Worm (Caenorhabditis elegans) whole organism, L2 larva: Measurements from ENCODE around the gene srx-68.

Experiments
- ZK546.5 ChIP-seq: sonication (generic microtip); optimal IDR thresholded peaks from 2 replicates; lab custom pipeline; 2017; ENCODE audit warnings: missing biosample characterization, missing genetic modification characterization
- ama-1 ChIP-seq: fragments of 150-350 bp; optimal IDR thresholded peaks from 2 replicates; lab custom pipeline; 2018; ENCODE audit warnings: inconsistent platforms
- elt-3 ChIP-seq: sonication (generic microtip); optimal IDR thresholded peaks from 2 replicates; lab custom pipeline; 2017; ENCODE audit warnings: missing biosample characterization, missing genetic modification characterization
- lin-39 ChIP-seq: fragments of 150-350 bp; optimal IDR thresholded peaks from 2 replicates; lab custom pipeline; 2014; ENCODE audit warnings: missing biosample characterization, missing genetic modification reagents, missing genetic modification characterization
- lsy-2 ChIP-seq, 2 experiments: fragments of 150-350 bp in 1 of 2; sonication (generic microtip) in 1 of 2; optimal IDR thresholded peaks; 2 replicates each; lab custom pipeline; 2014 to 2017; ENCODE audit warnings: missing biosample characterization in 2 of 2, missing genetic modification characterization in 2 of 2
- mdl-1 ChIP-seq, 2 experiments: fragments of 150-350 bp in 1 of 2; sonication (generic microtip) in 1 of 2; optimal IDR thresholded peaks; 2 replicates each; lab custom pipeline; 2017; ENCODE audit warnings: missing biosample characterization in 2 of 2, missing genetic modification characterization in 2 of 2
- nhr-25 ChIP-seq: fragments of 150-350 bp; sonication (generic microtip); optimal IDR thresholded peaks from 3 replicates; lab custom pipeline; 2014; ENCODE audit warnings: missing biosample characterization, missing genetic modification characterization
- nhr-77 ChIP-seq: fragments of 150-350 bp; optimal IDR thresholded peaks from 2 replicates; lab custom pipeline; 2014; ENCODE audit warnings: missing biosample characterization, missing genetic modification characterization
- skn-1 ChIP-seq: sonication (generic microtip); optimal IDR thresholded peaks from 2 replicates; lab custom pipeline; 2017; ENCODE audit warnings: missing biosample characterization, missing genetic modification characterization
- snpc-4 ChIP-seq: fragments of 150-350 bp; optimal IDR thresholded peaks from 2 replicates; lab custom pipeline; 2014; ENCODE audit warnings: missing biosample characterization, missing genetic modification characterization
- unc-39 ChIP-seq: fragments of 150-350 bp; optimal IDR thresholded peaks from 2 replicates; lab custom pipeline; 2014; ENCODE audit warnings: missing biosample characterization, missing genetic modification characterization
- unc-55 ChIP-seq: fragments of 150-350 bp; sonication (generic microtip); optimal IDR thresholded peaks from 3 replicates; lab custom pipeline; 2014; ENCODE audit warnings: missing biosample characterization, missing genetic modification reagents, missing genetic modification characterization
- unc-62 ChIP-seq: fragments of 150-350 bp; optimal IDR thresholded peaks from 2 replicates; lab custom pipeline; 2014; ENCODE audit warnings: missing biosample characterization, missing genetic modification reagents, missing genetic modification characterization
- zag-1 ChIP-seq: fragments of 150-350 bp; optimal IDR thresholded peaks from 2 replicates; lab custom pipeline; 2014; ENCODE audit warnings: missing biosample characterization, missing genetic modification characterization

DNA sequence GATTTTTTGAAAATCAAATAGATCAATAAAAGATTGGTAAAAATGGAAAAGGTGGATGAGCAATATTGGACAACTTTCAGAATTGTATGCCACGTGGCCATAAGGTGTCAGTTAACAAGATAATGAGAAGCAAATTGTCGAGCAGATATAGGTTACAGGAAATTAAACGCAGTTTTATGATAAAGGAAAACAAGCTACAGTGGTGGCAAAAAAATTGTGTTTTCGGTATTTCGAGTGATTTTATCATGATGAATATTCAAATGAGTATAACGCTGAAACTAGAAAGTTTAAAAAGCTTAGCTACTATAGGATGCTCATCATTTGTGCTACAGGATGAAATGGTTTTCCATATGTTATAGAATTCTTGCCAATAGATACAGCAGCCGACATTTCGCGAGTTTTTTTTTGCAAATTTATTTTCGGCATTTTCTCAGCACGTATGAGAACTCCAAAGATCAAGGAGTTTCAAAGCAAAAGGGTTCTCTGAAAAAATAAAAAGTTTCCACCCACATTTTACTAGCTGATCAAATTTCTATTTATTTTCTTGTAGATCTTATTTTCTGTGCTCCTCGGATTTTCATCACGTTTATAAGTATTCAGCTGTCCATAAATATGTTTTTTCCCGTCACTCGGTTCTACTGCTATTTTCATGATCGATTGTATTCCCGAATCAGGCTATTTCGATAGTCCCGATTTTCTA is 10.0 kb upstream of the srx-68 start, which contains the start of the genes str-229 and srh-190:
- TF ChIP-seq unc-55 (no peak), ZK546.5 (no peak), snpc-4 (no peak), nhr-77 (tag; lab: Kevin White, UChicago) (no peak), lin-39 (tag; lab: Kevin White, UChicago) (no peak), zag-1 (tag; lab: Kevin White, UChicago) (no peak), lsy-2 (tag; optimal IDR thresholded peaks at IDR 0.05; lab: Kevin White, UChicago) (no peak), unc-62 (GFP tag; lab: Kevin White, UChicago) (no peak), unc-39 (tag; lab: Kevin White, UChicago) (no peak), nhr-25 (tag; lab: Kevin White, UChicago) (no peak), ama-1 (lab: Kevin White, UChicago) (no peak), mdl-1 (tag; optimal IDR thresholded peaks at IDR 0.05; lab: Kevin White, UChicago) (no peak), elt-3 (tag; lab: Kevin White, UChicago) (no peak), skn-1 (tag; lab: Kevin White, UChicago) (no peak)
